Worm (Caenorhabditis elegans): ENCODE data around the gene snpc-3.4.

Gene snpc-3.4

ce11 chrIII:4019801-4020200, at the start of gene snpc-3.4:
snpc-3.4 (plus strand) TSS chrIII:4020037.
- TF ChIP-seq nhr-76 (tag; optimal IDR thresholded peaks at IDR 0.05) (no peak), tbx-8 (GFP tag; optimal IDR thresholded peaks at IDR 0.05) (no peak), nhr-28 (tag; optimal IDR thresholded peaks at IDR 0.05) (no peak), mep-1 (tag; optimal IDR thresholded peaks at IDR 0.05) (peak; percentile 77), ceh-39 (tag; optimal IDR thresholded peaks at IDR 0.05) (peak; percentile 62), ztf-11 (tag; optimal IDR thresholded peaks at IDR 0.05) (no peak), unc-62 (GFP tag; optimal IDR thresholded peaks at IDR 0.05) (no peak), flh-1 (GFP tag; optimal IDR thresholded peaks at IDR 0.05) (no peak), elt-3 (tag; optimal IDR thresholded peaks at IDR 0.05) (no peak), lin-13 (tag; optimal IDR thresholded peaks at IDR 0.05) (peak; percentile 38), mab-5 (tag; optimal IDR thresholded peaks at IDR 0.05) (no peak), nhr-237 (tag; optimal IDR thresholded peaks at IDR 0.05) (peak; percentile 44), cnd-1 (tag; optimal IDR thresholded peaks at IDR 0.05) (no peak), blmp-1 (tag; optimal IDR thresholded peaks at IDR 0.05) (no peak), unc-39 (tag; optimal IDR thresholded peaks at IDR 0.05) (no peak), ceh-83 (GFP tag; optimal IDR thresholded peaks at IDR 0.05) (no peak), lin-32 (GFP tag; optimal IDR thresholded peaks at IDR 0.05) (no peak), ham-2 (GFP tag; optimal IDR thresholded peaks at IDR 0.05) (no peak), nhr-2 (tag; optimal IDR thresholded peaks at IDR 0.05) (no peak), M03D4.4 (tag; optimal IDR thresholded peaks at IDR 0.05) (no peak), sptf-1 (tag; optimal IDR thresholded peaks at IDR 0.05) (peak; percentile 26), drap-1 (GFP tag; optimal IDR thresholded peaks at IDR 0.05) (no peak), pha-4 (tag; optimal IDR thresholded peaks at IDR 0.05) (peak; percentile 37), lsy-2 (tag; optimal IDR thresholded peaks at IDR 0.05) (peak; percentile 97), ces-1 (GFP tag; optimal IDR thresholded peaks at IDR 0.05) (peak; percentile 66), ceh-43 (GFP tag; optimal IDR thresholded peaks at IDR 0.05) (no peak)

- TF ChIP-seq flh-1 (GFP tag; optimal IDR thresholded peaks at IDR 0.05) (no peak), ces-1 (GFP tag; optimal IDR thresholded peaks at IDR 0.05) (peak; percentile 97)
These were observed 49.4 kb upstream of the snpc-3.4 start for ce11 chrIII:3970395-3970794.

- TF ChIP-seq zip-8 (tag; optimal IDR thresholded peaks at IDR 0.05) = no peak
- TF ChIP-seq nhr-237 (tag; optimal IDR thresholded peaks at IDR 0.05) = no peak
- no peak for TF ChIP-seq lin-32 (GFP tag; optimal IDR thresholded peaks at IDR 0.05)
These were observed 47.1 kb upstream of the snpc-3.4 start, which contains the start of gene R10E9.4 for ce11 chrIII:3972687-3973086. R10E9.4 (minus strand) TSS chrIII:3972787.

ce11 chrIII:3974503-3974902, 45.3 kb upstream of the snpc-3.4 start:
- TF ChIP-seq nhr-28 (tag; optimal IDR thresholded peaks at IDR 0.05) (no peak), mls-2 (tag; optimal IDR thresholded peaks at IDR 0.05) (no peak), ceh-83 (GFP tag; optimal IDR thresholded peaks at IDR 0.05) (no peak), sem-2 (GFP tag; optimal IDR thresholded peaks at IDR 0.05) (no peak), ceh-43 (GFP tag; optimal IDR thresholded peaks at IDR 0.05) (no peak), hlh-1 (tag; optimal IDR thresholded peaks at IDR 0.05) (no peak), snpc-4 (tag; optimal IDR thresholded peaks at IDR 0.05) (no peak), lin-32 (GFP tag; optimal IDR thresholded peaks at IDR 0.05) (no peak), elt-1 (tag; optimal IDR thresholded peaks at IDR 0.05; ENCODE audit: borderline replicate concordance, insufficient read depth) (no peak), sptf-1 (tag; optimal IDR thresholded peaks at IDR 0.05) (no peak)

ce11 chrIII:3975008-3975407, 44.8 kb upstream of the snpc-3.4 start:
- TF ChIP-seq nhr-2 (tag; optimal IDR thresholded peaks at IDR 0.05) = no peak

- no peak for TF ChIP-seq snpc-4 (tag; optimal IDR thresholded peaks at IDR 0.05)
- no peak for TF ChIP-seq ceh-43 (GFP tag; optimal IDR thresholded peaks at IDR 0.05)
- TF ChIP-seq pha-4 (tag; optimal IDR thresholded peaks at IDR 0.05) = no peak
- no peak for TF ChIP-seq cnd-1 (tag; optimal IDR thresholded peaks at IDR 0.05)
- no peak for TF ChIP-seq elt-3 (tag; optimal IDR thresholded peaks at IDR 0.05)
- TF ChIP-seq nhr-28 (tag; optimal IDR thresholded peaks at IDR 0.05) = no peak
- no peak for TF ChIP-seq nhr-2 (tag; optimal IDR thresholded peaks at IDR 0.05)
- no peak for TF ChIP-seq ceh-39 (tag; optimal IDR thresholded peaks at IDR 0.05)
- no peak for TF ChIP-seq nhr-12 (tag; optimal IDR thresholded peaks at IDR 0.05)
- TF ChIP-seq lin-13 (tag; optimal IDR thresholded peaks at IDR 0.05) = no peak
- no peak for TF ChIP-seq ces-1 (GFP tag; optimal IDR thresholded peaks at IDR 0.05)
- TF ChIP-seq flh-1 (GFP tag; optimal IDR thresholded peaks at IDR 0.05) = no peak
- TF ChIP-seq sptf-1 (tag; optimal IDR thresholded peaks at IDR 0.05) = no peak
- TF ChIP-seq sem-2 (GFP tag; optimal IDR thresholded peaks at IDR 0.05) = no peak
- no peak for TF ChIP-seq ham-2 (GFP tag; optimal IDR thresholded peaks at IDR 0.05)
- TF ChIP-seq unc-62 (GFP tag; optimal IDR thresholded peaks at IDR 0.05) = no peak
These were observed 43.5 kb upstream of the snpc-3.4 start, which contains the start of gene msi-1 for ce11 chrIII:3976291-3976690. msi-1 (minus strand) TSS chrIII:3976391.

Data from whole organism, mixed stage, embryonic.